Fruit fly (Drosophila melanogaster): ENCODE data around the gene for.
A peak's percentile ranks its signal among the peaks of the same experiment; 100 is the strongest.

The for gene

DNA sequence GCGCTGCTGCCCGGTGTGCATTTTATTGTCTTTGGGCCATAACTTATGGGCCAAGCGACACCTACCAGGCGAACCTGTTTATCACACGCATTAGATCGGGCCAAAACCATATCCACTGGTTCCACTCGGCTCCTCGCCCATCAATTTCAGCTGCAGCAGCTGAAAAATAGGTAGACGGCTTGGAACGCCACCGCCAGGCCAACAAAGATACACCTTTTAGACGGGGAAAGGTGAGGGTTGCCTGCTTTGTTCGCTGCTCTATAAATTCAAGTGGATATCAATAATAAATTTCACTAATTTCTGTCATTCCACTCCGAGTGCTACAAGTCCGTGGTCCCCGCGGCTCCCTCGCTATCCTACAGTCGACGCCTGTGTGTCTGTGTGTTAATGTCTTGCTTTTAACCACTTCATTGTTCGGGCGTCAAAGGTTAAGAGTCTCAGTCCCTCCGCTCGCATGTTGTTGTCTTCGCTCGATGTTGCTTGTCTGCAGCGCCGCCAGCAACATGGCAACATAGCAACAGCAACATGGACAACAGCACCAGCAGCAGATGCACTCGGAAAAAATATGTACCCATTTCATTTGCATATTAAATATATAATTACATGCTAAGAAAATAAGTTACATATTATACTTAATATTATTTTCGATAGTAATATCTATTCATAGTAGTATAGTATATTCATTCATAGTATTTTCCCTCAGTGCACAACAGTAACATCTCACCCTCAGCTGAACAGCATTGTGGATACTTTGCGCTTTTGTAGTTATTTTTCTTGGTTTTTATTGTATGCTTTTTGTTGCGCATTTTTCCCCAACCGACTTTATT lies 68.6 kb downstream of the for start (continued):
- peak; percentile 67; the same call in 2 of the 3 replicates for TF ChIP-seq B-H1 (GFP tag; IDR thresholded peaks at IDR 0.05)
- TF ChIP-seq CG4820 (GFP tag; optimal IDR thresholded peaks at IDR 0.05), result peak; percentile 76
- TF ChIP-seq CG7786 (GFP tag; optimal IDR thresholded peaks at IDR 0.05), result no peak
- peak; percentile 68 for TF ChIP-seq CG8765 (GFP tag; IDR thresholded peaks at IDR 0.05)
- no peak for TF ChIP-seq fu2 (GFP tag; optimal IDR thresholded peaks at IDR 0.05)
- no peak for TF ChIP-seq CG10321 (GFP tag; IDR thresholded peaks at IDR 0.05)
- TF ChIP-seq CG1529 (GFP tag; optimal IDR thresholded peaks at IDR 0.05), result peak; percentile 82
- peak; percentile 87 for TF ChIP-seq CG6254 (GFP tag; optimal IDR thresholded peaks at IDR 0.05)
- no peak for TF ChIP-seq CG6791 (GFP tag; IDR thresholded peaks at IDR 0.05; ENCODE audit: partially characterized antibody)
- TF ChIP-seq Dll (GFP tag; IDR thresholded peaks at IDR 0.05; ENCODE audit: partially characterized antibody), result no peak
- TF ChIP-seq CG4328 (GFP tag; optimal IDR thresholded peaks at IDR 0.05), result peak; percentile 42
- TF ChIP-seq CG7271 (tag; optimal IDR thresholded peaks at IDR 0.05), result peak; percentile 70
- no peak for TF ChIP-seq Atf-2 (GFP tag; optimal IDR thresholded peaks at IDR 0.05)
- TF ChIP-seq CG6654 (GFP tag; optimal IDR thresholded peaks at IDR 0.05), result peak; percentile 4
- peak; percentile 88 for TF ChIP-seq CG13424 (tag; optimal IDR thresholded peaks at IDR 0.05)
- TF ChIP-seq CG4730 (GFP tag; IDR thresholded peaks at IDR 0.05), result peak; percentile 64
- no peak for TF ChIP-seq CG4282 (GFP tag; optimal IDR thresholded peaks at IDR 0.05)
- peak; percentile 86 for TF ChIP-seq gce (GFP tag; IDR thresholded peaks at IDR 0.05)
- TF ChIP-seq Sox102F (GFP tag; optimal IDR thresholded peaks at IDR 0.05), result peak; percentile 84
- TF ChIP-seq YL-1 (GFP tag; optimal IDR thresholded peaks at IDR 0.05), result peak; percentile 1
- peak; percentile 83 for TF ChIP-seq CG5953 (GFP tag; IDR thresholded peaks at IDR 0.05)
- no peak for TF ChIP-seq chn (GFP tag; optimal IDR thresholded peaks at IDR 0.05)
- peak; percentile 73 for TF ChIP-seq CG5245 (GFP tag; optimal IDR thresholded peaks at IDR 0.05)
- TF ChIP-seq otp (GFP tag; IDR thresholded peaks at IDR 0.05), result peak; percentile 73; the same call in 2 of the 3 replicates
- TF ChIP-seq CG4617 (GFP tag; optimal IDR thresholded peaks at IDR 0.05; ENCODE audit: borderline replicate concordance), result no peak
- TF ChIP-seq CG4360 (GFP tag; IDR thresholded peaks at IDR 0.05), result peak; percentile 72
- TF ChIP-seq cad (GFP tag; optimal IDR thresholded peaks at IDR 0.05), result no peak
- TF ChIP-seq CG7745 (tag; optimal IDR thresholded peaks at IDR 0.05), result peak; percentile 41
- peak; percentile 62 for TF ChIP-seq cato (GFP tag; optimal IDR thresholded peaks at IDR 0.05; ENCODE audit: borderline replicate concordance)
- peak; percentile 43; the same call in 1 of the 2 replicates for TF ChIP-seq CG31224 (GFP tag; IDR thresholded peaks at IDR 0.05)
- no peak for TF ChIP-seq corto (GFP tag; optimal IDR thresholded peaks at IDR 0.05)
- peak; percentile 44 for TF ChIP-seq CG8281 (tag; optimal IDR thresholded peaks at IDR 0.05)
- TF ChIP-seq CG10147 (GFP tag; optimal IDR thresholded peaks at IDR 0.05), result peak; percentile 31
- no peak for TF ChIP-seq CG34376 (GFP tag; optimal IDR thresholded peaks at IDR 0.05)
- TF ChIP-seq CG6175 (GFP tag; IDR thresholded peaks at IDR 0.05), result no peak
- TF ChIP-seq B-H2 (GFP tag; optimal IDR thresholded peaks at IDR 0.05), result no peak
- TF ChIP-seq mam (GFP tag; optimal IDR thresholded peaks at IDR 0.05), result no peak
- no peak for TF ChIP-seq CG3163 (GFP tag; optimal IDR thresholded peaks at IDR 0.05)
- no peak for TF ChIP-seq bbx (GFP tag; IDR thresholded peaks at IDR 0.05; ENCODE audit: partially characterized antibody)
- TF ChIP-seq tll (GFP tag; optimal IDR thresholded peaks at IDR 0.05), result peak in 1 of 2 experiments; percentile 27
- TF ChIP-seq CG17802 (tag; optimal IDR thresholded peaks at IDR 0.05), result peak; percentile 9
- no peak for TF ChIP-seq insv (GFP tag; optimal IDR thresholded peaks at IDR 0.05)
- TF ChIP-seq sc (optimal IDR thresholded peaks at IDR 0.05), result no peak
- peak; percentile 76 for TF ChIP-seq sc (GFP tag; optimal IDR thresholded peaks at IDR 0.05)
- peak; percentile 29 for TF ChIP-seq BtbVII (GFP tag; optimal IDR thresholded peaks at IDR 0.05)
- TF ChIP-seq Rfx (GFP tag; IDR thresholded peaks at IDR 0.05), result peak; percentile 40; the same call in 1 of the 2 replicates
- TF ChIP-seq Ssrp (tag; optimal IDR thresholded peaks at IDR 0.05), result peak; percentile 85
- TF ChIP-seq btn (GFP tag; optimal IDR thresholded peaks at IDR 0.05), result no peak
- no peak for TF ChIP-seq h (optimal IDR thresholded peaks at IDR 0.05)
